Fruit fly (Drosophila melanogaster) whole organism, embryonic: ENCODE data around the gene CG13008.
A peak's percentile ranks its signal among the peaks of the same experiment; 100 is the strongest.

Experiments
- Atf-2 ChIP-seq: fragments of 200-800 bp; sonication (Bioruptor generic); optimal IDR thresholded peaks from 2 replicates; lab custom pipeline; 2016; ENCODE audit warnings: missing biosample characterization, missing genetic modification characterization
- CG10321 ChIP-seq: fragments of 200-800 bp; sonication (Bioruptor generic); IDR thresholded peaks from 2 replicates; pipeline ENCODE4 v1.3.6; 2022; ENCODE audit warnings: missing biosample characterization, missing genetic modification characterization
- CG11723 ChIP-seq: fragments of 200-800 bp; sonication (Bioruptor generic); optimal IDR thresholded peaks from 2 replicates; lab custom pipeline; 2017; ENCODE audit warnings: missing biosample characterization, mild to moderate bottlenecking, missing genetic modification characterization
- CG12299 ChIP-seq: fragments of 200-800 bp; sonication (Bioruptor generic); optimal IDR thresholded peaks from 2 replicates; lab custom pipeline; 2018; ENCODE audit warnings: missing biosample characterization, mild to moderate bottlenecking, missing genetic modification characterization
- CG12744 ChIP-seq: fragments of 200-800 bp; sonication (Bioruptor generic); optimal IDR thresholded peaks from 2 replicates; lab custom pipeline; 2016; ENCODE audit warnings: missing biosample characterization, missing genetic modification characterization
- CG13287 ChIP-seq: fragments of 200-800 bp; sonication (Bioruptor generic); IDR thresholded peaks from 2 replicates; pipeline ENCODE4 v1.3.6; 2022; ENCODE audit warnings: missing biosample characterization, missing genetic modification characterization; ENCODE audit not compliant: partially characterized antibody
- CG13775 ChIP-seq: fragments of 200-800 bp; sonication (Bioruptor generic); optimal IDR thresholded peaks from 3 replicates; lab custom pipeline; 2017; ENCODE audit warnings: missing biosample characterization, mild to moderate bottlenecking, missing genetic modification characterization
- CG13894 ChIP-seq: fragments of 200-800 bp; sonication (Bioruptor generic); optimal IDR thresholded peaks from 3 replicates; lab custom pipeline; 2018; ENCODE audit warnings: missing biosample characterization, mild to moderate bottlenecking, missing genetic modification characterization, moderate library complexity
- CG1647 ChIP-seq: fragments of 200-800 bp; sonication (Bioruptor generic); optimal IDR thresholded peaks from 3 replicates; lab custom pipeline; 2016; ENCODE audit warnings: missing biosample characterization, missing genetic modification characterization
- CG17186 ChIP-seq: fragments of 200-800 bp; sonication (Bioruptor generic); optimal IDR thresholded peaks from 3 replicates; lab custom pipeline; 2017; ENCODE audit warnings: missing biosample characterization, missing genetic modification reagents, missing genetic modification characterization
- CG17385 ChIP-seq: fragments of 200-800 bp; sonication (Bioruptor generic); optimal IDR thresholded peaks from 3 replicates; lab custom pipeline; 2018; ENCODE audit warnings: missing biosample characterization, mild to moderate bottlenecking, missing genetic modification characterization
- CG17612 ChIP-seq: fragments of 200-800 bp; sonication (Bioruptor generic); IDR thresholded peaks from 2 replicates; pipeline ENCODE4 v1.3.6; 2022; ENCODE audit warnings: missing biosample characterization, missing genetic modification characterization
- CG2889 ChIP-seq: fragments of 200-800 bp; sonication (Bioruptor generic); IDR thresholded peaks from 3 replicates; pipeline ENCODE4 v1.3.6; 2022; ENCODE audit warnings: missing biosample characterization, missing genetic modification characterization
- CG30431 ChIP-seq: fragments of 200-800 bp; sonication (Bioruptor generic); optimal IDR thresholded peaks from 2 replicates; lab custom pipeline; 2017; ENCODE audit warnings: missing biosample characterization, missing genetic modification characterization
- CG32767 ChIP-seq: fragments of 200-800 bp; sonication (Bioruptor generic); IDR thresholded peaks from 2 replicates; pipeline ENCODE4 v1.3.6; 2022; ENCODE audit warnings: missing biosample characterization, missing genetic modification characterization
- CG3726 ChIP-seq: fragments of 200-800 bp; sonication (Bioruptor generic); IDR thresholded peaks from 3 replicates; pipeline ENCODE4, ENCODE4 v1.3.6; 2022; ENCODE audit warnings: missing biosample characterization, missing genetic modification characterization
- CG4424 ChIP-seq: fragments of 200-800 bp; sonication (Bioruptor generic); optimal IDR thresholded peaks from 3 replicates; lab custom pipeline; 2016; ENCODE audit warnings: missing biosample characterization, missing genetic modification characterization
- CG5953 ChIP-seq: fragments of 200-800 bp; sonication (Bioruptor generic); IDR thresholded peaks from 2 replicates; pipeline ENCODE4 v1.3.6; 2022; ENCODE audit warnings: missing biosample characterization, missing genetic modification characterization
- Deaf1 ChIP-seq: fragments of 200-800 bp; optimal IDR thresholded peaks from 3 replicates; lab custom pipeline; 2019; ENCODE audit warnings: missing biosample characterization, mild to moderate bottlenecking, missing genetic modification characterization, moderate library complexity
- Ets65A ChIP-seq: fragments of 200-800 bp; sonication (Bioruptor generic); peaks from one replicate; lab custom pipeline; 2016; ENCODE audit warnings: missing biosample characterization, missing genetic modification characterization
- Ets97D ChIP-seq: fragments of 200-800 bp; sonication (Bioruptor generic); optimal IDR thresholded peaks from 3 replicates; lab custom pipeline; 2016; ENCODE audit warnings: missing biosample characterization, missing genetic modification characterization
- HLH4C ChIP-seq: fragments of 200-800 bp; sonication (Bioruptor generic); IDR thresholded peaks from 3 replicates; pipeline ENCODE4 v1.3.6; 2022; ENCODE audit warnings: missing biosample characterization, missing genetic modification characterization; ENCODE audit not compliant: partially characterized antibody
- Hmx ChIP-seq: fragments of 200-800 bp; sonication (Bioruptor generic); optimal IDR thresholded peaks from 2 replicates; lab custom pipeline; 2016; ENCODE audit warnings: missing biosample characterization, missing genetic modification characterization
- Side ChIP-seq: fragments of 200-800 bp; sonication (Bioruptor generic); optimal IDR thresholded peaks from 2 replicates; lab custom pipeline; 2016; ENCODE audit warnings: missing biosample characterization, missing genetic modification characterization
- Ssrp ChIP-seq: fragments of 200-800 bp; sonication (Bioruptor generic); optimal IDR thresholded peaks from 2 replicates; lab custom pipeline; 2018; ENCODE audit warnings: missing biosample characterization, mild to moderate bottlenecking, missing genetic modification characterization, moderate library complexity
- Stat92E ChIP-seq, 3 experiments: fragments of >200 bp in 2 of 3; fragments of 200-800 bp in 1 of 3; sonication (Bioruptor generic) in 1 of 3; optimal IDR thresholded peaks; 2 replicates each; lab custom pipeline; 2017 to 2019; ENCODE audit warnings: missing biosample characterization in 3 of 3, missing genetic modification characterization in 3 of 3, mild to moderate bottlenecking in 1 of 3, moderate library complexity in 1 of 3
- TFAM ChIP-seq: fragments of 200-800 bp; sonication (Bioruptor generic); optimal IDR thresholded peaks from 2 replicates; lab custom pipeline; 2017; ENCODE audit warnings: missing biosample characterization, missing genetic modification characterization, inconsistent platforms
- YL-1 ChIP-seq: fragments of 200-800 bp; sonication (Bioruptor generic); optimal IDR thresholded peaks from 3 replicates; lab custom pipeline; 2017; ENCODE audit warnings: missing biosample characterization, mild to moderate bottlenecking, missing genetic modification characterization
- abd-A ChIP-seq: fragments of 200-800 bp; sonication (Bioruptor generic); optimal IDR thresholded peaks from 3 replicates; lab custom pipeline; 2019; ENCODE audit warnings: missing biosample characterization, mild to moderate bottlenecking, missing genetic modification characterization, moderate library complexity
- dan ChIP-seq: fragments of 200-800 bp; sonication (Bioruptor generic); IDR thresholded peaks from 2 replicates; pipeline ENCODE4 v1.3.6; 2022; ENCODE audit warnings: missing biosample characterization, missing genetic modification characterization
- dmrt11E ChIP-seq: fragments of 200-800 bp; sonication (Bioruptor generic); optimal IDR thresholded peaks from 3 replicates; lab custom pipeline; 2018; ENCODE audit warnings: missing biosample characterization, mild to moderate bottlenecking, missing genetic modification characterization, moderate library complexity
- kni ChIP-seq: fragments of 200-800 bp; sonication (Bioruptor generic); optimal IDR thresholded peaks from 3 replicates; lab custom pipeline; 2017; ENCODE audit warnings: mild to moderate bottlenecking, missing biosample characterization, missing genetic modification reagents, missing genetic modification characterization
- lov ChIP-seq, 2 experiments: fragments of 200-800 bp in 1 of 2; fragments of >200 bp in 1 of 2; sonication (Bioruptor generic) in 1 of 2; IDR thresholded peaks in 1 of 2; optimal IDR thresholded peaks in 1 of 2; 2 replicates in 1 of 2; 3 replicates in 1 of 2; pipeline versions ENCODE4 v1.3.6 to Lab custom; 2017 to 2022; ENCODE audit warnings: missing biosample characterization in 1 of 2, missing genetic modification characterization in 1 of 2
- maf-S ChIP-seq: fragments of 200-800 bp; sonication (Bioruptor generic); optimal IDR thresholded peaks from 2 replicates; lab custom pipeline; 2016; ENCODE audit warnings: missing biosample characterization, missing genetic modification characterization
- nau ChIP-seq: fragments of 200-800 bp; sonication (Bioruptor generic); optimal IDR thresholded peaks from 3 replicates; lab custom pipeline; 2017; ENCODE audit warnings: missing biosample characterization, mild to moderate bottlenecking, missing genetic modification characterization, missing genetic modification reagents
- nerfin-2 ChIP-seq: fragments of 200-800 bp; sonication (Bioruptor generic); IDR thresholded peaks from 2 replicates; pipeline ENCODE4 v1.3.6; 2022; ENCODE audit warnings: missing biosample characterization, missing genetic modification characterization; ENCODE audit not compliant: partially characterized antibody
- onecut ChIP-seq: fragments of 200-800 bp; sonication (Bioruptor generic); IDR thresholded peaks from 2 replicates; pipeline ENCODE4 v1.3.6; 2022; ENCODE audit warnings: missing biosample characterization, missing genetic modification characterization
- otp ChIP-seq: fragments of 200-800 bp; sonication (Bioruptor generic); IDR thresholded peaks from 3 replicates; pipeline ENCODE4, ENCODE4 v1.3.6; 2022; ENCODE audit warnings: missing biosample characterization, missing genetic modification characterization
- p53 ChIP-seq: fragments of 200-800 bp; sonication (Bioruptor generic); optimal IDR thresholded peaks from 2 replicates; lab custom pipeline; 2016; ENCODE audit warnings: missing biosample characterization, missing genetic modification characterization
- pho ChIP-seq: fragments of 200-800 bp; sonication (Bioruptor generic); optimal IDR thresholded peaks from 2 replicates; lab custom pipeline; 2016; ENCODE audit warnings: missing biosample characterization, missing genetic modification characterization
- prd ChIP-seq, 3 experiments: fragments of >200 bp in 2 of 3; fragments of 200-800 bp in 1 of 3; sonication (Bioruptor generic) in 1 of 3; optimal IDR thresholded peaks in 2 of 3; IDR thresholded peaks in 1 of 3; 2 replicates in 2 of 3; 3 replicates in 1 of 3; pipeline versions ENCODE4 v1.3.6 to Lab custom; 2017 to 2022; ENCODE audit warnings: missing biosample characterization in 1 of 3, missing genetic modification characterization in 1 of 3
- ranshi ChIP-seq: fragments of 200-800 bp; sonication (Bioruptor generic); IDR thresholded peaks from 2 replicates; pipeline ENCODE4 v1.3.6; 2022; ENCODE audit warnings: missing biosample characterization, missing genetic modification characterization
- sima ChIP-seq: fragments of 200-800 bp; sonication (Bioruptor generic); optimal IDR thresholded peaks from 2 replicates; lab custom pipeline; 2016; ENCODE audit warnings: missing biosample characterization, missing genetic modification characterization
- so ChIP-seq: fragments of 200-800 bp; sonication (Bioruptor generic); IDR thresholded peaks from 3 replicates; pipeline ENCODE4 v1.3.6; 2022; ENCODE audit warnings: missing biosample characterization, missing genetic modification characterization
- tgo ChIP-seq: fragments of 200-800 bp; sonication (Bioruptor generic); IDR thresholded peaks from 3 replicates; pipeline ENCODE4 v1.3.6; 2022; ENCODE audit warnings: missing biosample characterization, missing genetic modification characterization
- unc-4 ChIP-seq: fragments of 200-800 bp; sonication (Bioruptor generic); IDR thresholded peaks from 2 replicates; pipeline ENCODE4 v1.3.6; 2022; ENCODE audit warnings: missing biosample characterization, missing genetic modification characterization; ENCODE audit not compliant: partially characterized antibody
- wek ChIP-seq: fragments of 200-800 bp; sonication (Bioruptor generic); optimal IDR thresholded peaks from 3 replicates; lab custom pipeline; 2018; ENCODE audit warnings: missing biosample characterization, mild to moderate bottlenecking, missing genetic modification characterization, moderate library complexity

CG13008 gene

DNA sequence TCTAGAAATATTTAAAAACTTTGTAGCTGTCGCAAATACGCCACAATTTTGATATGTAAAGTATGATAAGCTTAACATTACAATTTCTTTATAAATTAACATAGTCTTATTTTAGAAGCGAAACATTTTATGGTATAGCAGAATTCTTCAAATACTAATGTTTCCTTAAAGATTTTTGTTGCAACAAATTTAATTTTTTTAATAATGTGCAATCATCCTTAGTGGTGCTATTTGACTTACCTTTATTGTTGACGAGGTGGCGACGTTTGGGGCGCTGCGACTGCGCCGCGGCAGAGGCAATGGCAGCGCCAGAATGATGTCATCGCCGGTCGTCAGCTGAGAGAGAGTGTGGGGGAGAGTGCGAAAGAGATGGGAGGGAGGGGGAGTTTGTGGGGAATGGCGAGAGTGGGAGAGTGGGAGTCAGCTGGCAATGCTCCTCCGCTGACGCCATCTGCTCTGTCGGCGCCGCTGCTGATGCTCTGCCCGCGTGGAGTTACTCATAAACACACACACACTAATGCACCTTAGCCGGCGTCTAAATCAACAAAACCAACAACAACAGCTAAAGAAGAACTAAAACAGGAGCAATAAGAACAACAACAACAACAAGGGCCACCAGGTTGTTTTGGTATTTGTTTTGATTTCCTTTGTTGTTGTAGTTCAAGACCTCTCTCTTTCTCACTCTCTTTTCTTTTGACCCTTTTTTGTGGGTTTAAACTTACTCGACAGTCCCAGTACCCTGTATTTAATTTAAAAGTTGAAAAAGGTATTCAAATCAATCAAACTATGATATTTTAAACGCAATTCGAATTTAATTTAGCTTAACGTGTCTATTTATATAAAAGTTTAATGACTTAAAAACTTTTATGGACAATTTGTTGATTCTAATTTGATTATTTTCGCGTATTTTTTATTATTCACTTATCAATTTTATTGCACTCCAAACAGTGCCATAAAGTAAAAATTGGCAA is 12.4 kb downstream of the CG13008 start (continued):
- TF ChIP-seq dmrt11E (tag; lab: Kevin White, UChicago) (peak; percentile 69), CG4424 (GFP tag; lab: Kevin White, UChicago) (peak; percentile 8), CG12744 (GFP tag; lab: Kevin White, UChicago) (peak; percentile 32), YL-1 (GFP tag; lab: Kevin White, UChicago) (no peak), dan (GFP tag; lab: Robert Waterston, UW) (no peak), CG1647 (GFP tag; lab: Kevin White, UChicago) (no peak), wek (peak; percentile 8), kni (GFP tag; lab: Kevin White, UChicago) (no peak), HLH4C (GFP tag; lab: Robert Waterston, UW) (no peak), sima (GFP tag; lab: Kevin White, UChicago) (no peak), CG13775 (GFP tag; lab: Kevin White, UChicago) (peak; percentile 67), Stat92E (GFP tag; optimal IDR thresholded peaks at IDR 0.05; lab: Kevin White, UChicago) (no peak), Ets65A (GFP tag; lab: Kevin White, UChicago) (no peak), CG13894 (no peak), Deaf1 (tag; lab: Kevin White, UChicago) (peak; percentile 47), CG2889 (GFP tag; lab: Robert Waterston, UW) (no peak), CG17186 (no peak), tgo (peak; percentile 69), TFAM (GFP tag; lab: Kevin White, UChicago) (no peak), CG10321 (GFP tag; lab: Robert Waterston, UW) (no peak), CG5953 (GFP tag; lab: Robert Waterston, UW) (peak; percentile 13; the same call in 1 of the 2 replicates), ranshi (no peak), prd (optimal IDR thresholded peaks at IDR 0.05; lab: Kevin White, UChicago) (no peak), prd (GFP tag; IDR thresholded peaks at IDR 0.05; lab: Robert Waterston, UW) (no peak; the same call in none of the 3 replicates), Side (GFP tag; lab: Kevin White, UChicago) (peak; percentile 24), p53 (GFP tag; lab: Kevin White, UChicago) (no peak), onecut (GFP tag; lab: Robert Waterston, UW) (peak; percentile 70), maf-S (GFP tag; lab: Kevin White, UChicago) (peak; percentile 46), CG13287 (GFP tag; lab: Robert Waterston, UW) (no peak), Atf-2 (GFP tag; lab: Kevin White, UChicago) (peak; percentile 59), CG12299 (tag; lab: Kevin White, UChicago) (peak; percentile 73), Hmx (no peak), CG30431 (GFP tag; lab: Kevin White, UChicago) (peak; percentile 43), CG32767 (GFP tag; lab: Robert Waterston, UW) (peak; percentile 78), CG3726 (GFP tag; lab: Robert Waterston, UW) (no peak; the same call in 2 of the 3 replicates), Ssrp (tag; lab: Kevin White, UChicago) (peak; percentile 79), Ets97D (GFP tag; lab: Kevin White, UChicago) (no peak), nerfin-2 (no peak), unc-4 (GFP tag; lab: Robert Waterston, UW) (no peak), abd-A (tag; lab: Kevin White, UChicago) (no peak), lov (optimal IDR thresholded peaks at IDR 0.05; lab: Kevin White, UChicago) (no peak), lov (GFP tag; IDR thresholded peaks at IDR 0.05; lab: Robert Waterston, UW) (no peak), so (peak; percentile 68; the same call in 2 of the 3 replicates), CG11723 (GFP tag; lab: Kevin White, UChicago) (peak; percentile 52), pho (GFP tag; lab: Kevin White, UChicago) (peak; percentile 58), otp (peak; percentile 36; the same call in 1 of the 3 replicates), nau (GFP tag; lab: Kevin White, UChicago) (peak; percentile 12), CG17612 (GFP tag; lab: Robert Waterston, UW) (peak; percentile 9; the same call in 1 of the 2 replicates), CG17385 (GFP tag; lab: Kevin White, UChicago) (peak; percentile 79)
